Worm (Caenorhabditis elegans) whole organism, mixed stage, embryonic: ENCODE measurements around the gene C16C8.11.

Source experiments
- ces-1 ChIP-seq: fragments of 150-350 bp; optimal IDR thresholded peaks from 2 replicates; lab custom pipeline; 2014; ENCODE audit warnings: missing biosample characterization, missing genetic modification reagents, missing genetic modification characterization
- elt-3 ChIP-seq: fragments of 150-350 bp; optimal IDR thresholded peaks from 2 replicates; lab custom pipeline; 2014; ENCODE audit warnings: missing biosample characterization, missing genetic modification characterization
- flh-1 ChIP-seq: fragments of 200-800 bp; sonication (Bioruptor generic); optimal IDR thresholded peaks from 2 replicates; lab custom pipeline; 2018; ENCODE audit warnings: mild to moderate bottlenecking, missing genetic modification characterization, moderate library complexity, missing compliant biosample characterization
- lin-13 ChIP-seq: fragments of 150-350 bp; optimal IDR thresholded peaks from 2 replicates; lab custom pipeline; 2014; ENCODE audit warnings: missing biosample characterization, missing genetic modification characterization
- mab-5 ChIP-seq: fragments of 150-350 bp; optimal IDR thresholded peaks from 2 replicates; lab custom pipeline; 2014; ENCODE audit warnings: missing biosample characterization, missing genetic modification characterization
- mep-1 ChIP-seq: fragments of 150-350 bp; optimal IDR thresholded peaks from 2 replicates; lab custom pipeline; 2017; ENCODE audit warnings: missing biosample characterization, missing genetic modification reagents, missing genetic modification characterization, inconsistent platforms
- snpc-4 ChIP-seq: fragments of 150-350 bp; optimal IDR thresholded peaks from 2 replicates; lab custom pipeline; 2014; ENCODE audit warnings: missing biosample characterization, missing genetic modification characterization
- unc-39 ChIP-seq: fragments of 150-350 bp; optimal IDR thresholded peaks from 2 replicates; lab custom pipeline; 2014; ENCODE audit warnings: missing biosample characterization, missing genetic modification characterization
- unc-62 ChIP-seq: fragments of 150-350 bp; optimal IDR thresholded peaks from 2 replicates; lab custom pipeline; 2014; ENCODE audit warnings: missing biosample characterization, missing genetic modification reagents, missing genetic modification characterization
- ztf-11 ChIP-seq: fragments of 150-350 bp; optimal IDR thresholded peaks from 2 replicates; lab custom pipeline; 2014; ENCODE audit warnings: missing biosample characterization, missing genetic modification characterization

DNA sequence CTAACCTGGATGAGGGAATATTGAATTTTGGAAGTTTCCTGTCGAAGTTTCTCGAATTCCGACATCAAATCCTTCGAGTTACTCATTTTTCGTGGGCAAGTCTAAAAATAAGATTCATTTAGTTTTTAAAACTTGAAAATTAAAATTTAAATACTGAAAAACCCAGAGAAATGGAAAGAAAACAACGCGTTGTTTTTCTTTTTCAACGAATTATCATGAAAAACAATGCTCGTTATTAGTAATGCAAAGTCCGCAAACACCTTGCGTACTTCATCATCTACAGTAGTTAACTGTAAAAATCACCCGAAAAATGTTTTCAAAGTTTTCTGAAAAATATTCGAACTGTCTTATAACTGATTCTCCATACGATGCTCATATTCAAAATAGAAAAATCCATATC, 9.2 kb upstream of the C16C8.11 start, which contains the start of gene C16C8.4:
- no peak for TF ChIP-seq flh-1 (GFP tag; lab: Kevin White, UChicago)
- no peak for TF ChIP-seq unc-62 (GFP tag; lab: Kevin White, UChicago)
- no peak for TF ChIP-seq ztf-11 (tag; lab: Kevin White, UChicago)
- no peak for TF ChIP-seq ces-1
- no peak for TF ChIP-seq snpc-4 (tag; lab: Kevin White, UChicago)
- TF ChIP-seq elt-3 (tag; lab: Kevin White, UChicago) = no peak
- TF ChIP-seq lin-13 (tag; lab: Kevin White, UChicago) = no peak
- no peak for TF ChIP-seq mab-5
- no peak for TF ChIP-seq unc-39 (tag; lab: Kevin White, UChicago)
- no peak for TF ChIP-seq mep-1 (tag; lab: Kevin White, UChicago)
